Worm (Caenorhabditis elegans) whole organism, early embryonic: ENCODE measurements around the gene fbxb-55.

Experiments used
- B0310.2 ChIP-seq: sonication (generic microtip); optimal IDR thresholded peaks from 2 replicates; lab custom pipeline; 2016; ENCODE audit warnings: mild to moderate bottlenecking, missing genetic modification characterization, missing compliant biosample characterization
- ama-1 ChIP-seq: fragments of 150-350 bp; optimal IDR thresholded peaks from 2 replicates; lab custom pipeline; 2014
- hmbx-1 ChIP-seq: sonication (generic microtip); optimal IDR thresholded peaks from 2 replicates; lab custom pipeline; 2016; ENCODE audit warnings: mild to moderate bottlenecking, missing genetic modification characterization, missing compliant biosample characterization
- hmg-4 ChIP-seq: fragments of 200-800 bp; sonication (Bioruptor generic); optimal IDR thresholded peaks from 2 replicates; lab custom pipeline; 2018; ENCODE audit warnings: mild to moderate bottlenecking, missing genetic modification characterization, missing compliant biosample characterization
- scrt-1 ChIP-seq: fragments of 200-800 bp; sonication (Bioruptor generic); IDR thresholded peaks from 2 replicates; pipeline ENCODE4 v1.3.6; 2022; ENCODE audit warnings: missing genetic modification characterization, missing compliant biosample characterization
- tbx-37 ChIP-seq: fragments of 200-800 bp; sonication (Bioruptor generic); conservative IDR thresholded peaks from 2 replicates; pipeline ENCODE4 v1.3.6; 2022; ENCODE audit warnings: missing genetic modification reagents, missing genetic modification characterization, missing compliant biosample characterization
- tra-4 ChIP-seq: sonication (generic microtip); optimal IDR thresholded peaks from 2 replicates; lab custom pipeline; 2017; ENCODE audit warnings: missing genetic modification characterization, missing compliant biosample characterization

DNA sequence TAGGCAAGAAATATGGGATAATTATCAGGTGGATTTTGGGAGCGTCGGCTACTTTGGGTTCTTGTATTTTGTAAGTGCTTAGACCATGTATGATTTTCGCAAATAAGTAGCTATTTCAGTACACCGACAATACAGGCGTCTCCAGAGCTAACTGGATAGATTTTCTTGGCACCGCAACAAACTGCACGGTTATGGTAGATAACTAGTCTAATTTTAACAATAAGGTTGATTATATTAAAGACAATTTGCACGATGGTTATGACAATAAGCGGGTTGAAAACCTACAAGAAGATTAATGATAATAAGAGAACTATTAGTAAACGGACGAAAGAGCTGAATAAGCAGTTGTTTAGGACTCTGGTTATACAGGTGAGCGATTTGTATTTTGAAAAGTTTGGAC, 1.2 kb upstream of the fbxb-55 start:
- no peak for TF ChIP-seq tbx-37 (GFP tag; lab: Robert Waterston, UW)
- TF ChIP-seq hmg-4 (GFP tag; lab: Kevin White, UChicago) = no peak
- no peak for TF ChIP-seq ama-1 (lab: Kevin White, UChicago)
- TF ChIP-seq hmbx-1 (tag; lab: Kevin White, UChicago) = no peak
- no peak for TF ChIP-seq scrt-1 (GFP tag; lab: Robert Waterston, UW)
- TF ChIP-seq B0310.2 = no peak
- TF ChIP-seq tra-4 = no peak
